Worm (Caenorhabditis elegans): ENCODE measurements around the gene tag-30.

The tag-30 gene

ce11 chrIV:11855424-11855823 lies 465 bp upstream of the tag-30 start:
- TF ChIP-seq madf-8 (GFP tag; conservative IDR thresholded peaks at IDR 0.05) (no peak), ceh-100 (GFP tag; IDR thresholded peaks at IDR 0.05) (no peak), cebp-1 (GFP tag; IDR thresholded peaks at IDR 0.05) (no peak), cebp-1 (tag; optimal IDR thresholded peaks at IDR 0.05) (no peak), ztf-22 (GFP tag; optimal IDR thresholded peaks at IDR 0.05) (no peak), madf-10 (tag; optimal IDR thresholded peaks at IDR 0.05) (no peak), F55B11.4 (tag; optimal IDR thresholded peaks at IDR 0.05; ENCODE audit: borderline replicate concordance, insufficient read depth) (no peak), F49E8.2 (tag; optimal IDR thresholded peaks at IDR 0.05; ENCODE audit: insufficient read depth) (no peak), egl-44 (GFP tag; IDR thresholded peaks at IDR 0.05) (no peak), tbp1 (GFP tag; optimal IDR thresholded peaks at IDR 0.05) (no peak), hsf-1 (GFP tag; IDR thresholded peaks at IDR 0.05) (no peak), ztf-3 (GFP tag; optimal IDR thresholded peaks at IDR 0.05) (no peak), ceh-91 (GFP tag; IDR thresholded peaks at IDR 0.05) (no peak), T07F8.4 (tag; optimal IDR thresholded peaks at IDR 0.05) (no peak), lsy-27 (tag; optimal IDR thresholded peaks at IDR 0.05; ENCODE audit: borderline replicate concordance, insufficient read depth) (no peak)

ce11 chrIV:11851882-11852281 lies 3.1 kb downstream of the tag-30 start, which contains the start of gene F38H4.5:
Gene F38H4.5 (plus strand): TSS chrIV:11852182.
- no peak for TF ChIP-seq bed-2 (GFP tag; IDR thresholded peaks at IDR 0.05)
- TF ChIP-seq T26A5.8 (tag; optimal IDR thresholded peaks at IDR 0.05): no peak
- no peak for TF ChIP-seq attf-6 (GFP tag; IDR thresholded peaks at IDR 0.05)
- TF ChIP-seq madf-3 (GFP tag; IDR thresholded peaks at IDR 0.05): no peak
- no peak for TF ChIP-seq aptf-2 (GFP tag; conservative IDR thresholded peaks at IDR 0.05)
- no peak for TF ChIP-seq let-526 (GFP tag; IDR thresholded peaks at IDR 0.05)
- no peak for TF ChIP-seq mxl-1 (tag; optimal IDR thresholded peaks at IDR 0.05)
- no peak for TF ChIP-seq ceh-91 (GFP tag; IDR thresholded peaks at IDR 0.05)
- TF ChIP-seq C17E4.6 (GFP tag; IDR thresholded peaks at IDR 0.05): no peak
- TF ChIP-seq repo-1 (tag; optimal IDR thresholded peaks at IDR 0.05): no peak

- TF ChIP-seq lag-1 (GFP tag; IDR thresholded peaks at IDR 0.05) (no peak), lsy-27 (tag; optimal IDR thresholded peaks at IDR 0.05; ENCODE audit: borderline replicate concordance, insufficient read depth) (no peak), atf-7 (tag; optimal IDR thresholded peaks at IDR 0.05) (no peak), chd-7 (tag; optimal IDR thresholded peaks at IDR 0.05) (no peak), mxl-1 (tag; optimal IDR thresholded peaks at IDR 0.05) (no peak), unc-62 (GFP tag; optimal IDR thresholded peaks at IDR 0.05) (no peak), cebp-1 (GFP tag; IDR thresholded peaks at IDR 0.05) (no peak), cebp-1 (tag; optimal IDR thresholded peaks at IDR 0.05) (no peak), C17E4.6 (GFP tag; IDR thresholded peaks at IDR 0.05) (no peak), mel-28 (tag; optimal IDR thresholded peaks at IDR 0.05; ENCODE audit: borderline replicate concordance) (no peak), nhr-27 (tag; optimal IDR thresholded peaks at IDR 0.05) (no peak), ceh-27 (GFP tag; optimal IDR thresholded peaks at IDR 0.05) (no peak), hrde-1 (tag; optimal IDR thresholded peaks at IDR 0.05; ENCODE audit: borderline replicate concordance) (no peak), fkh-3 (tag; optimal IDR thresholded peaks at IDR 0.05) (no peak), nhr-90 (tag; optimal IDR thresholded peaks at IDR 0.05) (no peak)
Observed at ce11 chrIV:11847771-11848312, 7.1 kb downstream of the tag-30 start, which contains the start of the genes F38H4.6 and F38H4.4. Gene F38H4.6 (minus strand): TSS chrIV:11847871. Gene F38H4.4 (plus strand): TSS chrIV:11848262.

ce11 chrIV:11842121-11842520 lies 12.8 kb downstream of the tag-30 start, which contains the start of gene F38H4.3:
Gene F38H4.3 (plus strand): TSS chrIV:11842421.
- TF ChIP-seq akir-1 (GFP tag; optimal IDR thresholded peaks at IDR 0.05) (no peak), B0336.3 (GFP tag; IDR thresholded peaks at IDR 0.05) (no peak), fkh-3 (tag; optimal IDR thresholded peaks at IDR 0.05) (no peak), F22D6.2 (tag; optimal IDR thresholded peaks at IDR 0.05) (no peak), C17E4.6 (GFP tag; IDR thresholded peaks at IDR 0.05) (no peak), bed-1 (GFP tag; IDR thresholded peaks at IDR 0.05) (no peak), lin-35 (GFP tag; optimal IDR thresholded peaks at IDR 0.05) (no peak), attf-5 (GFP tag; optimal IDR thresholded peaks at IDR 0.05) (no peak), ztf-26 (tag; optimal IDR thresholded peaks at IDR 0.05) (no peak)

All from whole organism, young adult.